Fruit fly (Drosophila melanogaster): ENCODE measurements around the gene Tb.

DNA sequence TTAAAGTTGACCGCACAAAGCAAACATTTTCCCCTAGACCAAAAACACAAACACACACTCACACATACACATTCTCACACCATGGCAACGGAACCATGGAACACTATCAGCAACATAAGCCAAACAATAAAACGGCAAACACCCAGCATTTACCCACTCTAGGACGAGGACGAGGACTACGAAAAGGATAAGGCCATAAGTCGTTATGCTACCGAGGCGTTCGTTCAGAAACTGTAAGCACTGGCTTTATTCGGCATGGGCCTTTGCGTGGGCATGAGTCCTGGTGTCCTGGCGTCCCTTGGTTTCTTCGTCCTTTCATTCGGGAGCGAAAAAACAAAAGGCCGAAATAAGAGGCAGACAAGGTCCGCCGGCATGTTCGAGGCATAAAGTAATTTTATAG lies 14.0 kb downstream of the Tb start:
- TF ChIP-seq CG33017 (tag; optimal IDR thresholded peaks at IDR 0.05) (no peak), cic (GFP tag; optimal IDR thresholded peaks at IDR 0.05) (no peak), ovo (GFP tag; optimal IDR thresholded peaks at IDR 0.05) (no peak), CG7101 (tag; optimal IDR thresholded peaks at IDR 0.05) (no peak), toe (GFP tag; optimal IDR thresholded peaks at IDR 0.05) (no peak), cnc (optimal IDR thresholded peaks at IDR 0.05) (no peak), CG11617 (GFP tag; optimal IDR thresholded peaks at IDR 0.05) (no peak), Clk (GFP tag; optimal IDR thresholded peaks at IDR 0.05) (no peak), CG12768 (GFP tag; optimal IDR thresholded peaks at IDR 0.05) (no peak), pad (GFP tag; optimal IDR thresholded peaks at IDR 0.05) (no peak), CG1620 (GFP tag; optimal IDR thresholded peaks at IDR 0.05) (no peak), bab1 (GFP tag; optimal IDR thresholded peaks at IDR 0.05) (no peak)

All from whole organism, adult.